Worm (Caenorhabditis elegans) whole organism, L4 larva: ENCODE measurements around the gene F57B1.5.

ENCODE experiments used
- D1046.2 ChIP-seq: fragments of 200-800 bp; sonication (Bioruptor generic); IDR thresholded peaks from 2 replicates; pipeline ENCODE4 v1.3.6; 2022; ENCODE audit warnings: missing genetic modification characterization, missing compliant biosample characterization
- F10B5.3 ChIP-seq: sonication (generic microtip); optimal IDR thresholded peaks from 2 replicates; lab custom pipeline; 2016; ENCODE audit warnings: mild to moderate bottlenecking, missing genetic modification characterization, missing compliant biosample characterization
- F49E8.2 ChIP-seq: sonication (generic microtip); optimal IDR thresholded peaks from 2 replicates; lab custom pipeline; 2016; ENCODE audit warnings: missing compliant biosample characterization, mild to moderate bottlenecking, missing genetic modification characterization, borderline replicate concordance
- T26A8.4 ChIP-seq: fragments of 200-800 bp; sonication (Bioruptor generic); IDR thresholded peaks from 2 replicates; pipeline ENCODE4 v1.3.6; 2022; ENCODE audit warnings: missing genetic modification characterization, missing compliant biosample characterization
- Y48G9A.11 ChIP-seq: fragments of 200-800 bp; sonication (Bioruptor generic); IDR thresholded peaks from 2 replicates; pipeline ENCODE4 v1.3.6; 2022; ENCODE audit warnings: missing genetic modification reagents, missing genetic modification characterization, missing compliant biosample characterization
- ZK546.5 ChIP-seq, 2 experiments: sonication (generic microtip); optimal IDR thresholded peaks; 2 replicates each; lab custom pipeline; 2017; ENCODE audit warnings: missing biosample characterization in 2 of 2, missing genetic modification characterization in 2 of 2
- aha-1 ChIP-seq: fragments of 150-350 bp; peaks from one replicate; lab custom pipeline; 2014; ENCODE audit warnings: missing biosample characterization, missing genetic modification characterization
- ama-1 ChIP-seq: fragments of 150-350 bp; optimal IDR thresholded peaks from 2 replicates; lab custom pipeline; 2014; ENCODE audit warnings: inconsistent platforms, mixed read lengths
- arid-1 ChIP-seq: fragments of 200-800 bp; sonication (Bioruptor generic); conservative IDR thresholded peaks from 2 replicates; pipeline ENCODE4 v1.3.6; 2022; ENCODE audit warnings: missing genetic modification reagents, missing genetic modification characterization, missing compliant biosample characterization
- attf-4 ChIP-seq: sonication (generic microtip); optimal IDR thresholded peaks from 3 replicates; lab custom pipeline; 2017; ENCODE audit warnings: missing biosample characterization, missing genetic modification characterization
- ceh-20 ChIP-seq: fragments of 200-800 bp; sonication (Bioruptor generic); IDR thresholded peaks from 2 replicates; pipeline ENCODE4 v1.3.6; 2022; ENCODE audit warnings: missing genetic modification reagents, missing genetic modification characterization, missing compliant biosample characterization
- cey-2 ChIP-seq: sonication (generic microtip); optimal IDR thresholded peaks from 3 replicates; lab custom pipeline; 2017; ENCODE audit warnings: missing genetic modification characterization, mild to moderate bottlenecking, missing compliant biosample characterization, antibody characterized with exemption, borderline replicate concordance; ENCODE audit not compliant: insufficient read depth
- ctbp-1 ChIP-seq: fragments of 200-800 bp; sonication (Bioruptor generic); IDR thresholded peaks from 2 replicates; pipeline ENCODE4 v1.3.6; 2022; ENCODE audit warnings: missing genetic modification reagents, missing genetic modification characterization, missing compliant biosample characterization
- lin-13 ChIP-seq: fragments of 150-350 bp; optimal IDR thresholded peaks from 2 replicates; lab custom pipeline; 2014; ENCODE audit warnings: missing biosample characterization, missing genetic modification reagents, missing genetic modification characterization
- lin-15B ChIP-seq: fragments of 150-350 bp; sonication (generic microtip); optimal IDR thresholded peaks from 3 replicates; lab custom pipeline; 2014; ENCODE audit warnings: missing biosample characterization, missing genetic modification characterization
- lin-29 ChIP-seq: fragments of 200-800 bp; sonication (Bioruptor generic); IDR thresholded peaks from 2 replicates; pipeline ENCODE4 v1.3.6; 2022; ENCODE audit warnings: missing genetic modification reagents, missing genetic modification characterization, missing compliant biosample characterization
- madf-9 ChIP-seq: fragments of 200-800 bp; sonication (Bioruptor generic); conservative IDR thresholded peaks from 2 replicates; pipeline ENCODE4 v1.3.6; 2022; ENCODE audit warnings: missing genetic modification reagents, missing genetic modification characterization, missing compliant biosample characterization
- mdl-1 ChIP-seq, 2 experiments: fragments of 150-350 bp in 1 of 2; sonication (generic microtip) in 1 of 2; optimal IDR thresholded peaks; 2 replicates each; lab custom pipeline; 2014 to 2017; ENCODE audit warnings: missing biosample characterization in 2 of 2, missing genetic modification characterization in 2 of 2
- mxl-2 ChIP-seq: fragments of 200-800 bp; sonication (Bioruptor generic); conservative IDR thresholded peaks from 2 replicates; pipeline ENCODE4 v1.3.6; 2022; ENCODE audit warnings: missing genetic modification reagents, missing genetic modification characterization, missing compliant biosample characterization
- nhr-28 ChIP-seq: fragments of 150-350 bp; optimal IDR thresholded peaks from 2 replicates; lab custom pipeline; 2014; ENCODE audit warnings: missing biosample characterization, missing genetic modification characterization
- nhr-41 ChIP-seq: fragments of 200-800 bp; sonication (Bioruptor generic); IDR thresholded peaks from 2 replicates; pipeline ENCODE4 v1.3.6; 2022; ENCODE audit warnings: missing genetic modification reagents, missing genetic modification characterization, missing compliant biosample characterization
- nhr-48 ChIP-seq: sonication (generic microtip); optimal IDR thresholded peaks from 2 replicates; lab custom pipeline; 2016; ENCODE audit warnings: mild to moderate bottlenecking, missing genetic modification characterization, missing compliant biosample characterization
- nhr-6 ChIP-seq: fragments of 150-350 bp; optimal IDR thresholded peaks from 2 replicates; lab custom pipeline; 2014; ENCODE audit warnings: missing biosample characterization, missing genetic modification characterization
- saeg-2 ChIP-seq: fragments of 200-800 bp; sonication (Bioruptor generic); IDR thresholded peaks from 2 replicates; pipeline ENCODE4 v1.3.6; 2022; ENCODE audit warnings: missing genetic modification reagents, missing genetic modification characterization, missing compliant biosample characterization
- unc-39 ChIP-seq: sonication (generic microtip); optimal IDR thresholded peaks from 2 replicates; lab custom pipeline; 2017; ENCODE audit warnings: missing biosample characterization, missing genetic modification characterization
- unc-62 ChIP-seq, 3 experiments: fragments of 150-350 bp in 1 of 3; sonication (generic microtip); optimal IDR thresholded peaks in 2 of 3; peaks in 1 of 3; 1 replicate in 1 of 3; 2 replicates in 2 of 3; lab custom pipeline; 2014 to 2017; ENCODE audit warnings: missing biosample characterization in 3 of 3, missing genetic modification characterization in 3 of 3, missing genetic modification reagents in 3 of 3, missing genotype in 1 of 3
- zip-11 ChIP-seq: fragments of 200-800 bp; sonication (Bioruptor generic); IDR thresholded peaks from 2 replicates; pipeline ENCODE4 v1.3.6; 2022; ENCODE audit warnings: missing genetic modification characterization, missing compliant biosample characterization
- zip-2 ChIP-seq: fragments of 150-350 bp; optimal IDR thresholded peaks from 2 replicates; lab custom pipeline; 2014; ENCODE audit warnings: missing biosample characterization, missing genetic modification characterization
- ztf-11 ChIP-seq: fragments of 150-350 bp; optimal IDR thresholded peaks from 2 replicates; lab custom pipeline; 2014; ENCODE audit warnings: missing biosample characterization, missing genetic modification characterization
- ztf-7 ChIP-seq: fragments of 150-350 bp; optimal IDR thresholded peaks from 2 replicates; lab custom pipeline; 2014; ENCODE audit warnings: missing biosample characterization, missing genetic modification characterization

F57B1.5 gene

ce11 chrV:13176117-13176753 lies 31.3 kb upstream of the F57B1.5 start, which contains the start of gene him-17 (continued):
- no peak for TF ChIP-seq zip-2
- TF ChIP-seq ztf-7 (tag; lab: Kevin White, UChicago), result no peak
- no peak for TF ChIP-seq ceh-20
- no peak for TF ChIP-seq ctbp-1 (GFP tag; lab: Robert Waterston, UW)
- TF ChIP-seq unc-39 (tag; lab: Kevin White, UChicago), result no peak
- no peak for TF ChIP-seq lin-13
- no peak for TF ChIP-seq Y48G9A.11 (GFP tag; lab: Robert Waterston, UW)
- no peak for TF ChIP-seq unc-62 (GFP tag; optimal IDR thresholded peaks at IDR 0.05 in 1 of 2; lab: Kevin White, UChicago)
- no peak for TF ChIP-seq unc-62 (tag; optimal IDR thresholded peaks at IDR 0.05; lab: Kevin White, UChicago)
- no peak for TF ChIP-seq saeg-2
- no peak for TF ChIP-seq D1046.2
- TF ChIP-seq cey-2 (tag; lab: Kevin White, UChicago), result no peak
- TF ChIP-seq lin-15B (tag; lab: Kevin White, UChicago), result no peak

DNA sequence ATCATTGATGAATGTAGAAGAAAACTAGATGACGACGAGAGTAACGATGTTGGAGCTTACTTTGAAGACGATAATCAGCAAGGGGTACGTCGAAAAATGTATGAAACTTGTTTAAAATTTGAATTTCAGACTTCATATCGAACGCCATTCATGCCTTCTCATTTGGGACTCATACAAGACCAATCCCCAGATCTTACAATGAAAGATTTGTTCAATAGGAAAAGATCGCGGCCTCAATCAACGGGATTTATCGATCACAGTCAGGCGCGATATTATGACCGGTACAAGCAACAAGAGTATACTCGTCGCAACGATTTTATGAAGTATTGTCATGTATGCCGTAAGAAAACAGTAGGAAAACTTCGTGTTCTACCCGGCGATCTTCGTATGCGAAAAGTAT lies 30.7 kb upstream of the F57B1.5 start:
- TF ChIP-seq nhr-41, result no peak
- no peak for TF ChIP-seq ama-1 (lab: Kevin White, UChicago)
- no peak for TF ChIP-seq nhr-48 (tag; lab: Kevin White, UChicago)
- no peak for TF ChIP-seq mxl-2
- TF ChIP-seq ZK546.5 (tag; optimal IDR thresholded peaks at IDR 0.05; lab: Kevin White, UChicago), result no peak
- no peak for TF ChIP-seq zip-11 (GFP tag; lab: Robert Waterston, UW)
- TF ChIP-seq unc-62 (GFP tag; optimal IDR thresholded peaks at IDR 0.05 in 1 of 2; lab: Kevin White, UChicago), result peak in 1 of 2 experiments; percentile 96
- TF ChIP-seq unc-62 (tag; optimal IDR thresholded peaks at IDR 0.05; lab: Kevin White, UChicago), result no peak
- TF ChIP-seq aha-1 (tag; lab: Kevin White, UChicago), result peak; percentile 17
- no peak for TF ChIP-seq arid-1 (GFP tag; lab: Robert Waterston, UW)
- TF ChIP-seq attf-4 (tag; lab: Kevin White, UChicago), result no peak
- no peak for TF ChIP-seq T26A8.4
- TF ChIP-seq F10B5.3 (tag; lab: Kevin White, UChicago), result no peak
- no peak for TF ChIP-seq F49E8.2 (tag; lab: Kevin White, UChicago)
- no peak for TF ChIP-seq nhr-6 (tag; lab: Kevin White, UChicago)

DNA sequence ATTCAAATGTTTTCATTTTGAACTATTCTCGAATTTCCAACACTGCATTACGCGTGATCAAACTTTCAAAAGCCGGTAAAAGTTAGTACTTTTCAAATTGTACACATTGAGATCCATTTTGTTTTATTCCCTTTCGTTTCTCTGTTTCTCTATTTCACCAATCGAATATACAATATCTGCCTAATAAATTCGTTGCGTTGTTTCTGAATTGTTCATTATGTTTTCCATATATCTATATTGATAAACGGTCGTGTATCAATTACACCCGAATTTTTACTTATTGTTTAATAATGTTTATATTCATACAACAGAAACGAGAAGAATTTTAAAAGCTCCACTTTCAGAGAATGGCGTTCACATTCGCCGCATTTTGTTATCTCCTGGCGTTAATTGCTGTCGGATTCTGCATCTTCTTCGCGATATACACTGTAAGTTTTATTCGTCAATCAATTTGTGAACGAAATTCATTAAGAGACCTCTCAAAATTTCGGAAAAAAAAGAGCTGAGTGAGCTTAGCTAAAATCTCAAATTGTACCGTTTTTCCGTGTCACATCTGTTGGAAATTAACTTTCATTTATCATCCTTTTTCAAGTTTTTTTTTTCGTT lies 27.4 kb upstream of the F57B1.5 start, which contains the start of gene cni-1:
Gene cni-1 (plus strand): TSS at position 345 of the 606 bp plus-strand sequence.
- TF ChIP-seq ama-1 (lab: Kevin White, UChicago) (peak; percentile 52), unc-62 (GFP tag; optimal IDR thresholded peaks at IDR 0.05 in 1 of 2; lab: Kevin White, UChicago) (peak in 1 of 2 experiments; percentile 95), unc-62 (tag; optimal IDR thresholded peaks at IDR 0.05; lab: Kevin White, UChicago) (no peak), ztf-11 (tag; lab: Kevin White, UChicago) (no peak)

- TF ChIP-seq aha-1 (tag; lab: Kevin White, UChicago) (peak; percentile 77), mdl-1 (tag; optimal IDR thresholded peaks at IDR 0.05; lab: Kevin White, UChicago) (no peak), nhr-28 (tag; lab: Kevin White, UChicago) (no peak), lin-29 (no peak)
Observed at ce11 chrV:13181450-13181849, 26.1 kb upstream of the F57B1.5 start.

- TF ChIP-seq F10B5.3 (tag; lab: Kevin White, UChicago), result no peak
- no peak for TF ChIP-seq madf-9
- TF ChIP-seq zip-2, result no peak
- TF ChIP-seq, all 104 proteins: peak for 0
Observed at ce11 chrV:13184137-13184536, 23.4 kb upstream of the F57B1.5 start, which contains the start of gene T09E8.4. T09E8.4 (minus strand) TSS chrV:13184237.
